Fruit fly (Drosophila melanogaster) whole organism, embryonic: Measurements from ENCODE around the gene Cpr62Bc.

Experiments
- Adf1 ChIP-seq: fragments of 200-800 bp; sonication (Bioruptor generic); IDR thresholded peaks from 2 replicates; pipeline ENCODE4 v1.3.6; 2022; ENCODE audit warnings: missing biosample characterization, missing genetic modification characterization
- B-H2 ChIP-seq: fragments of 200-800 bp; sonication (Bioruptor generic); optimal IDR thresholded peaks from 2 replicates; lab custom pipeline; 2018; ENCODE audit warnings: missing biosample characterization, mild to moderate bottlenecking, missing genetic modification characterization
- Bgb ChIP-seq: fragments of 200-800 bp; sonication (Bioruptor generic); IDR thresholded peaks from 2 replicates; pipeline ENCODE4 v1.3.6; 2022; ENCODE audit warnings: missing biosample characterization, missing genetic modification characterization; ENCODE audit not compliant: partially characterized antibody
- CG10366 ChIP-seq: fragments of 200-800 bp; sonication (Bioruptor generic); IDR thresholded peaks from 2 replicates; pipeline ENCODE4 v1.3.6; 2022; ENCODE audit warnings: missing biosample characterization, missing genetic modification characterization
- CG10979 ChIP-seq: fragments of 200-800 bp; sonication (Bioruptor generic); optimal IDR thresholded peaks from 2 replicates; lab custom pipeline; 2018; ENCODE audit warnings: missing biosample characterization, mild to moderate bottlenecking, missing genetic modification characterization, moderate library complexity
- CG11093 ChIP-seq: fragments of 200-800 bp; sonication (Bioruptor generic); IDR thresholded peaks from 3 replicates; pipeline ENCODE4 v1.3.6; 2022; ENCODE audit warnings: missing biosample characterization, missing genetic modification characterization
- CG13123 ChIP-seq: fragments of 200-800 bp; sonication (Bioruptor generic); optimal IDR thresholded peaks from 2 replicates; lab custom pipeline; 2016; ENCODE audit warnings: missing biosample characterization, missing genetic modification characterization
- CG13296 ChIP-seq: fragments of 200-800 bp; sonication (Bioruptor generic); optimal IDR thresholded peaks from 3 replicates; lab custom pipeline; 2018; ENCODE audit warnings: missing biosample characterization, mild to moderate bottlenecking, missing genetic modification characterization
- CG13624 ChIP-seq: fragments of 200-800 bp; sonication (Bioruptor generic); optimal IDR thresholded peaks from 2 replicates; lab custom pipeline; 2016; ENCODE audit warnings: missing biosample characterization, missing genetic modification characterization
- CG16813 ChIP-seq: fragments of 200-800 bp; sonication (Bioruptor generic); IDR thresholded peaks from 3 replicates; pipeline ENCODE4 v1.3.6; 2022; ENCODE audit warnings: missing biosample characterization, missing genetic modification characterization; ENCODE audit not compliant: partially characterized antibody
- CG18764 ChIP-seq: fragments of 200-800 bp; sonication (Bioruptor generic); optimal IDR thresholded peaks from 3 replicates; lab custom pipeline; 2016; ENCODE audit warnings: missing biosample characterization, missing genetic modification characterization
- CG2199 ChIP-seq: fragments of 200-800 bp; sonication (Bioruptor generic); IDR thresholded peaks from 3 replicates; pipeline ENCODE4 v1.3.6; 2022; ENCODE audit warnings: missing biosample characterization, missing genetic modification characterization
- CG2875 ChIP-seq: fragments of 200-800 bp; sonication (Bioruptor generic); optimal IDR thresholded peaks from 2 replicates; lab custom pipeline; 2017; ENCODE audit warnings: missing biosample characterization, mild to moderate bottlenecking, missing genetic modification characterization, missing genetic modification reagents
- CG30403 ChIP-seq: fragments of 200-800 bp; sonication (Bioruptor generic); optimal IDR thresholded peaks from 3 replicates; lab custom pipeline; 2016; ENCODE audit warnings: missing biosample characterization, missing genetic modification characterization
- CG31224 ChIP-seq: fragments of 200-800 bp; sonication (Bioruptor generic); IDR thresholded peaks from 2 replicates; pipeline ENCODE4 v1.3.6; 2022; ENCODE audit warnings: missing biosample characterization, missing genetic modification characterization
- CG32772 ChIP-seq: fragments of 200-800 bp; sonication (Bioruptor generic); IDR thresholded peaks from 2 replicates; pipeline ENCODE4 v1.3.6; 2022; ENCODE audit warnings: missing biosample characterization, missing genetic modification characterization
- CG6272 ChIP-seq: fragments of 200-800 bp; sonication (Bioruptor generic); IDR thresholded peaks from 2 replicates; pipeline ENCODE4 v1.3.6; 2022; ENCODE audit warnings: missing biosample characterization, missing genetic modification characterization
- CG8478 ChIP-seq: fragments of >200 bp; optimal IDR thresholded peaks from 2 replicates; lab custom pipeline; 2018
- CTCF ChIP-seq: fragments of 200-800 bp; sonication (Bioruptor generic); optimal IDR thresholded peaks from 2 replicates; lab custom pipeline; 2017; ENCODE audit warnings: missing biosample characterization, mild to moderate bottlenecking, missing genetic modification characterization, moderate library complexity
- Camta ChIP-seq: fragments of 200-800 bp; sonication (Bioruptor generic); optimal IDR thresholded peaks from 2 replicates; lab custom pipeline; 2016; ENCODE audit warnings: missing biosample characterization, missing genetic modification characterization
- Dad ChIP-seq: fragments of 200-800 bp; sonication (Bioruptor generic); optimal IDR thresholded peaks from 3 replicates; lab custom pipeline; 2016; ENCODE audit warnings: missing biosample characterization, missing genetic modification characterization
- Hr3 ChIP-seq: fragments of 200-800 bp; sonication (Bioruptor generic); optimal IDR thresholded peaks from 3 replicates; lab custom pipeline; 2016; ENCODE audit warnings: missing biosample characterization, missing genetic modification characterization
- Myb ChIP-seq: fragments of 200-800 bp; sonication (Bioruptor generic); optimal IDR thresholded peaks from 2 replicates; lab custom pipeline; 2016; ENCODE audit warnings: missing biosample characterization, missing genetic modification characterization
- NFAT ChIP-seq: fragments of 200-800 bp; sonication (Bioruptor generic); IDR thresholded peaks from 2 replicates; pipeline ENCODE4 v1.3.6; 2022; ENCODE audit warnings: missing biosample characterization, missing genetic modification characterization
- Nf-YB ChIP-seq: fragments of 200-800 bp; sonication (Bioruptor generic); optimal IDR thresholded peaks from 3 replicates; lab custom pipeline; 2019; ENCODE audit warnings: missing biosample characterization, mild to moderate bottlenecking, missing genetic modification characterization, moderate library complexity
- Optix ChIP-seq: fragments of 200-800 bp; sonication (Bioruptor generic); IDR thresholded peaks from 3 replicates; pipeline ENCODE4 v1.3.6; 2022; ENCODE audit warnings: missing biosample characterization, missing genetic modification characterization
- Spps ChIP-seq: fragments of 200-800 bp; sonication (Bioruptor generic); optimal IDR thresholded peaks from 2 replicates; lab custom pipeline; 2018; ENCODE audit warnings: missing biosample characterization, mild to moderate bottlenecking, missing genetic modification characterization
- Trl ChIP-seq, 3 experiments: fragments of >200 bp in 2 of 3; fragments of 200-800 bp in 1 of 3; sonication (Bioruptor generic) in 1 of 3; optimal IDR thresholded peaks; 2 replicates in 1 of 3; 3 replicates in 2 of 3; lab custom pipeline; 2016 to 2017; ENCODE audit warnings: missing biosample characterization in 1 of 3, missing genetic modification characterization in 1 of 3
- ab ChIP-seq: fragments of 200-800 bp; sonication (Bioruptor generic); optimal IDR thresholded peaks from 2 replicates; lab custom pipeline; 2016; ENCODE audit warnings: missing biosample characterization, missing genetic modification characterization
- ato ChIP-seq: fragments of 200-800 bp; sonication (Bioruptor generic); IDR thresholded peaks from 2 replicates; pipeline ENCODE4 v1.3.6; 2022; ENCODE audit warnings: missing biosample characterization, missing genetic modification characterization; ENCODE audit not compliant: partially characterized antibody
- chinmo ChIP-seq: fragments of 200-800 bp; sonication (Bioruptor generic); IDR thresholded peaks from 4 replicates; pipeline ENCODE4 v1.3.6; 2022; ENCODE audit warnings: missing biosample characterization, missing genetic modification characterization; ENCODE audit not compliant: partially characterized antibody
- dmrt99B ChIP-seq: fragments of 200-800 bp; sonication (Bioruptor generic); optimal IDR thresholded peaks from 2 replicates; lab custom pipeline; 2018; ENCODE audit warnings: missing biosample characterization, mild to moderate bottlenecking, missing genetic modification characterization, moderate library complexity
- fd96Cb ChIP-seq: fragments of 200-800 bp; sonication (Bioruptor generic); optimal IDR thresholded peaks from 2 replicates; lab custom pipeline; 2018; ENCODE audit warnings: missing biosample characterization, mild to moderate bottlenecking, missing genetic modification characterization, moderate library complexity
- gce ChIP-seq: fragments of 200-800 bp; sonication (Bioruptor generic); IDR thresholded peaks from 3 replicates; pipeline ENCODE4 v1.3.6; 2022; ENCODE audit warnings: missing biosample characterization, missing genetic modification characterization
- gcm2 ChIP-seq: fragments of 200-800 bp; sonication (Bioruptor generic); optimal IDR thresholded peaks from 2 replicates; lab custom pipeline; 2016; ENCODE audit warnings: missing biosample characterization, missing genetic modification characterization
- jumu ChIP-seq: fragments of 200-800 bp; sonication (Bioruptor generic); optimal IDR thresholded peaks from 3 replicates; lab custom pipeline; 2016; ENCODE audit warnings: missing biosample characterization, missing genetic modification characterization
- kni ChIP-seq: fragments of 200-800 bp; sonication (Bioruptor generic); optimal IDR thresholded peaks from 3 replicates; lab custom pipeline; 2017; ENCODE audit warnings: mild to moderate bottlenecking, missing biosample characterization, missing genetic modification reagents, missing genetic modification characterization
- mirr ChIP-seq: fragments of 200-800 bp; sonication (Bioruptor generic); optimal IDR thresholded peaks from 3 replicates; lab custom pipeline; 2018; ENCODE audit warnings: missing biosample characterization, mild to moderate bottlenecking, missing genetic modification characterization
- onecut ChIP-seq: fragments of 200-800 bp; sonication (Bioruptor generic); IDR thresholded peaks from 2 replicates; pipeline ENCODE4 v1.3.6; 2022; ENCODE audit warnings: missing biosample characterization, missing genetic modification characterization
- pfk ChIP-seq: fragments of 200-800 bp; sonication (Bioruptor generic); optimal IDR thresholded peaks from 2 replicates; lab custom pipeline; 2018; ENCODE audit warnings: missing biosample characterization, mild to moderate bottlenecking, missing genetic modification characterization, moderate library complexity
- prd ChIP-seq, 3 experiments: fragments of >200 bp in 2 of 3; fragments of 200-800 bp in 1 of 3; sonication (Bioruptor generic) in 1 of 3; optimal IDR thresholded peaks in 2 of 3; IDR thresholded peaks in 1 of 3; 2 replicates in 2 of 3; 3 replicates in 1 of 3; pipeline versions ENCODE4 v1.3.6 to Lab custom; 2017 to 2022; ENCODE audit warnings: missing biosample characterization in 1 of 3, missing genetic modification characterization in 1 of 3
- repo ChIP-seq: fragments of 200-800 bp; sonication (Bioruptor generic); optimal IDR thresholded peaks from 2 replicates; lab custom pipeline; 2016; ENCODE audit warnings: missing biosample characterization, missing genetic modification characterization
- scrt ChIP-seq: fragments of 200-800 bp; sonication (Bioruptor generic); optimal IDR thresholded peaks from 2 replicates; lab custom pipeline; 2018; ENCODE audit warnings: missing biosample characterization, mild to moderate bottlenecking, missing genetic modification characterization, moderate library complexity
- trem ChIP-seq: fragments of 200-800 bp; optimal IDR thresholded peaks from 3 replicates; lab custom pipeline; 2019; ENCODE audit warnings: missing biosample characterization, mild to moderate bottlenecking, missing genetic modification characterization, moderate library complexity
- usp ChIP-seq: fragments of >200 bp; optimal IDR thresholded peaks from 2 replicates; lab custom pipeline; 2017; ENCODE audit warnings: missing biosample characterization, missing genetic modification characterization
- zen ChIP-seq: fragments of 200-800 bp; sonication (Bioruptor generic); optimal IDR thresholded peaks from 3 replicates; lab custom pipeline; 2018; ENCODE audit warnings: missing biosample characterization, mild to moderate bottlenecking, missing genetic modification characterization, moderate library complexity
- zen2 ChIP-seq: fragments of 200-800 bp; sonication (Bioruptor generic); IDR thresholded peaks from 3 replicates; pipeline ENCODE4 v1.3.6; 2022; ENCODE audit warnings: missing biosample characterization, missing genetic modification characterization; ENCODE audit not compliant: partially characterized antibody

Cpr62Bc gene

dm6 chr3L:1890941-1891340 is 49.1 kb upstream of the Cpr62Bc start (continued):
- TF ChIP-seq CG13296 (GFP tag; lab: Kevin White, UChicago) (no peak), CG13123 (GFP tag; lab: Kevin White, UChicago) (no peak), onecut (GFP tag; lab: Robert Waterston, UW) (peak; percentile 39), chinmo (GFP tag; lab: Robert Waterston, UW) (0 out of 4 replicates have a peak, but pooled peaks have one; percentile 46), CG11093 (GFP tag; lab: Robert Waterston, UW) (no peak), mirr (GFP tag; lab: Kevin White, UChicago) (no peak), zen2 (no peak), CG18764 (GFP tag; lab: Kevin White, UChicago) (no peak), Myb (GFP tag; lab: Kevin White, UChicago) (peak; percentile 91), Bgb (no peak), Nf-YB (no peak), CG31224 (GFP tag; lab: Robert Waterston, UW) (no peak), gcm2 (no peak), Optix (no peak), CTCF (GFP tag; lab: Kevin White, UChicago) (peak; percentile 82), CG10366 (no peak), Camta (GFP tag; lab: Kevin White, UChicago) (no peak), ato (GFP tag; lab: Robert Waterston, UW) (no peak), Adf1 (no peak), CG2199 (peak; percentile 58; the same call in 2 of the 3 replicates), CG2875 (GFP tag; lab: Kevin White, UChicago) (no peak), repo (no peak), fd96Cb (no peak), B-H2 (GFP tag; lab: Kevin White, UChicago) (no peak), Hr3 (no peak), CG30403 (GFP tag; lab: Kevin White, UChicago) (no peak), CG6272 (GFP tag; lab: Robert Waterston, UW) (no peak), ab (GFP tag; lab: Kevin White, UChicago) (no peak), NFAT (GFP tag; lab: Robert Waterston, UW) (no peak), jumu (GFP tag; lab: Kevin White, UChicago) (no peak), Spps (no peak), usp (GFP tag; lab: Kevin White, UChicago) (no peak), CG8478 (lab: Kevin White, UChicago) (no peak), Trl (optimal IDR thresholded peaks at IDR 0.05; lab: Kevin White, UChicago) (no peak), Trl (GFP tag; optimal IDR thresholded peaks at IDR 0.05; lab: Kevin White, UChicago) (no peak), pfk (GFP tag; lab: Kevin White, UChicago) (no peak), CG13624 (GFP tag; lab: Kevin White, UChicago) (peak; percentile 2), CG10979 (peak; percentile 20), CG16813 (GFP tag; lab: Robert Waterston, UW) (0 out of 3 replicates have a peak, but pooled peaks have one; percentile 39), prd (optimal IDR thresholded peaks at IDR 0.05; lab: Kevin White, UChicago) (no peak), prd (GFP tag; IDR thresholded peaks at IDR 0.05; lab: Robert Waterston, UW) (no peak), gce (no peak), zen (tag; lab: Kevin White, UChicago) (peak; percentile 15), CG32772 (no peak), dmrt99B (tag; lab: Kevin White, UChicago) (no peak), scrt (GFP tag; lab: Kevin White, UChicago) (no peak), kni (GFP tag; lab: Kevin White, UChicago) (no peak), Dad (GFP tag; lab: Kevin White, UChicago) (no peak), trem (tag; lab: Kevin White, UChicago) (no peak)
